Worm (Caenorhabditis elegans) whole organism, L3 larva: ENCODE results near the gene Y37D8A.6.

Experiments
- R02D3.7 ChIP-seq: fragments of 150-350 bp; optimal IDR thresholded peaks from 2 replicates; lab custom pipeline; 2014; ENCODE audit warnings: missing biosample characterization, missing genetic modification characterization
- ZK546.5 ChIP-seq: sonication (generic microtip); optimal IDR thresholded peaks from 2 replicates; lab custom pipeline; 2017; ENCODE audit warnings: missing biosample characterization, missing genetic modification characterization
- aly-2 ChIP-seq: fragments of 150-350 bp; optimal IDR thresholded peaks from 2 replicates; lab custom pipeline; 2014; ENCODE audit warnings: missing biosample characterization, missing genetic modification characterization
- ama-1 ChIP-seq: fragments of 150-350 bp; optimal IDR thresholded peaks from 2 replicates; lab custom pipeline; 2018
- ceh-16 ChIP-seq: sonication (generic microtip); optimal IDR thresholded peaks from 2 replicates; lab custom pipeline; 2017; ENCODE audit warnings: missing biosample characterization, missing genetic modification characterization
- ceh-28 ChIP-seq: fragments of 150-350 bp; optimal IDR thresholded peaks from 2 replicates; lab custom pipeline; 2014; ENCODE audit warnings: missing biosample characterization, missing genetic modification reagents, missing genetic modification characterization
- ceh-82 ChIP-seq: fragments of 150-350 bp; optimal IDR thresholded peaks from 2 replicates; lab custom pipeline; 2014; ENCODE audit warnings: missing biosample characterization, missing genetic modification characterization
- ceh-9 ChIP-seq: sonication (generic microtip); optimal IDR thresholded peaks from 2 replicates; lab custom pipeline; 2018; ENCODE audit warnings: missing biosample characterization, missing genetic modification characterization
- daf-12 ChIP-seq: fragments of 150-350 bp; optimal IDR thresholded peaks from 2 replicates; lab custom pipeline; 2014; ENCODE audit warnings: missing biosample characterization, missing genetic modification reagents, missing genetic modification characterization
- egl-27 ChIP-seq: sonication (generic microtip); optimal IDR thresholded peaks from 4 replicates; lab custom pipeline; 2017; ENCODE audit warnings: missing biosample characterization, missing genetic modification reagents, missing genetic modification characterization
- egl-5 ChIP-seq: fragments of 150-350 bp; optimal IDR thresholded peaks from 2 replicates; lab custom pipeline; 2017; ENCODE audit warnings: missing biosample characterization, missing genetic modification reagents, missing genetic modification characterization, inconsistent platforms
- elt-1 ChIP-seq: fragments of 150-350 bp; optimal IDR thresholded peaks from 2 replicates; lab custom pipeline; 2014; ENCODE audit warnings: missing biosample characterization, missing genetic modification characterization
- elt-2 ChIP-seq: sonication (generic microtip); optimal IDR thresholded peaks from 2 replicates; lab custom pipeline; 2016; ENCODE audit warnings: missing genetic modification reagents, mild to moderate bottlenecking, missing genetic modification characterization, missing compliant biosample characterization
- elt-3 ChIP-seq, 3 experiments: fragments of 150-350 bp in 1 of 3; sonication (generic microtip) in 2 of 3; optimal IDR thresholded peaks; 2 replicates in 2 of 3; 4 replicates in 1 of 3; lab custom pipeline; 2014 to 2017; ENCODE audit warnings: missing biosample characterization in 3 of 3, missing genetic modification characterization in 3 of 3
- eor-1 ChIP-seq, 2 experiments: fragments of 150-350 bp; optimal IDR thresholded peaks; 2 replicates each; lab custom pipeline; 2014 to 2018; ENCODE audit warnings: missing biosample characterization in 2 of 2, missing genetic modification characterization in 2 of 2
- fkh-10 ChIP-seq: sonication (generic microtip); optimal IDR thresholded peaks from 2 replicates; lab custom pipeline; 2017; ENCODE audit warnings: missing biosample characterization, missing genetic modification reagents, missing genetic modification characterization
- fkh-2 ChIP-seq: fragments of 150-350 bp; optimal IDR thresholded peaks from 2 replicates; lab custom pipeline; 2014; ENCODE audit warnings: missing biosample characterization, missing genetic modification reagents, missing genetic modification characterization
- fos-1 ChIP-seq: fragments of 150-350 bp; optimal IDR thresholded peaks from 2 replicates; lab custom pipeline; 2014; ENCODE audit warnings: missing biosample characterization, missing genetic modification characterization
- hmg-11 ChIP-seq: sonication (generic microtip); optimal IDR thresholded peaks from 2 replicates; lab custom pipeline; 2016; ENCODE audit warnings: missing genetic modification characterization, missing compliant biosample characterization
- jun-1 ChIP-seq: fragments of 150-350 bp; optimal IDR thresholded peaks from 2 replicates; lab custom pipeline; 2014; ENCODE audit warnings: missing biosample characterization, missing genetic modification reagents, missing genetic modification characterization
- lin-15B ChIP-seq: fragments of 150-350 bp; optimal IDR thresholded peaks from 2 replicates; lab custom pipeline; 2014; ENCODE audit warnings: missing biosample characterization, missing genetic modification characterization
- lin-39 ChIP-seq: fragments of 150-350 bp; optimal IDR thresholded peaks from 2 replicates; lab custom pipeline; 2018; ENCODE audit warnings: missing biosample characterization, missing genetic modification reagents, missing genetic modification characterization
- lsy-12 ChIP-seq: sonication (generic microtip); optimal IDR thresholded peaks from 2 replicates; lab custom pipeline; 2016; ENCODE audit warnings: mild to moderate bottlenecking, missing genetic modification characterization, missing compliant biosample characterization
- mdl-1 ChIP-seq: fragments of 150-350 bp; optimal IDR thresholded peaks from 2 replicates; lab custom pipeline; 2014; ENCODE audit warnings: missing biosample characterization, missing genetic modification characterization
- mml-1 ChIP-seq: fragments of 150-350 bp; sonication (generic microtip); optimal IDR thresholded peaks from 3 replicates; lab custom pipeline; 2014; ENCODE audit warnings: missing biosample characterization, missing genetic modification characterization
- nfya-1 ChIP-seq: sonication (generic microtip); optimal IDR thresholded peaks from 2 replicates; lab custom pipeline; 2017; ENCODE audit warnings: missing genetic modification characterization, mild to moderate bottlenecking, missing compliant biosample characterization, antibody characterized with exemption, moderate library complexity; ENCODE audit not compliant: insufficient read depth
- nhr-11 ChIP-seq: fragments of 150-350 bp; optimal IDR thresholded peaks from 2 replicates; lab custom pipeline; 2014; ENCODE audit warnings: missing biosample characterization, missing genetic modification characterization
- nhr-12 ChIP-seq: fragments of 150-350 bp; optimal IDR thresholded peaks from 2 replicates; lab custom pipeline; 2014; ENCODE audit warnings: missing biosample characterization, missing genetic modification characterization
- nhr-23 ChIP-seq: fragments of 150-350 bp; optimal IDR thresholded peaks from 2 replicates; lab custom pipeline; 2014; ENCODE audit warnings: missing biosample characterization, missing genetic modification reagents, missing genetic modification characterization
- nhr-237 ChIP-seq: fragments of 150-350 bp; optimal IDR thresholded peaks from 2 replicates; lab custom pipeline; 2014; ENCODE audit warnings: missing biosample characterization, missing genetic modification characterization
- nhr-25 ChIP-seq: sonication (generic microtip); optimal IDR thresholded peaks from 2 replicates; lab custom pipeline; 2017; ENCODE audit warnings: missing biosample characterization, missing genetic modification characterization
- nhr-28 ChIP-seq: fragments of 150-350 bp; optimal IDR thresholded peaks from 2 replicates; lab custom pipeline; 2014; ENCODE audit warnings: missing biosample characterization, missing genetic modification characterization
- nhr-43 ChIP-seq: sonication (generic microtip); optimal IDR thresholded peaks from 2 replicates; lab custom pipeline; 2016; ENCODE audit warnings: mild to moderate bottlenecking, missing genetic modification characterization, missing compliant biosample characterization; ENCODE audit not compliant: poor library complexity, severe bottlenecking
- nhr-67 ChIP-seq: fragments of 150-350 bp; optimal IDR thresholded peaks from 2 replicates; lab custom pipeline; 2014; ENCODE audit warnings: missing biosample characterization, missing genetic modification characterization
- nhr-76 ChIP-seq: fragments of 150-350 bp; sonication (generic microtip); optimal IDR thresholded peaks from 5 replicates; lab custom pipeline; 2014; ENCODE audit warnings: missing biosample characterization, missing genetic modification characterization
- nhr-77 ChIP-seq: fragments of 150-350 bp; optimal IDR thresholded peaks from 2 replicates; lab custom pipeline; 2014; ENCODE audit warnings: missing biosample characterization, missing genetic modification characterization
- pha-4 ChIP-seq: fragments of 150-350 bp; optimal IDR thresholded peaks from 2 replicates; lab custom pipeline; 2014; ENCODE audit warnings: missing biosample characterization, missing genetic modification reagents, missing genetic modification characterization
- pqm-1 ChIP-seq: fragments of 150-350 bp; optimal IDR thresholded peaks from 2 replicates; lab custom pipeline; 2017; ENCODE audit warnings: missing biosample characterization, missing genetic modification characterization, inconsistent platforms
- sea-2 ChIP-seq: fragments of 150-350 bp; sonication (generic microtip); optimal IDR thresholded peaks from 4 replicates; lab custom pipeline; 2014; ENCODE audit warnings: missing biosample characterization, missing genetic modification reagents, missing genetic modification characterization
- skn-1 ChIP-seq: fragments of 150-350 bp; optimal IDR thresholded peaks from 2 replicates; lab custom pipeline; 2014; ENCODE audit warnings: missing biosample characterization, missing genetic modification characterization
- snpc-4 ChIP-seq: fragments of 150-350 bp; optimal IDR thresholded peaks from 2 replicates; lab custom pipeline; 2014; ENCODE audit warnings: missing biosample characterization, missing genetic modification characterization
- tbx-2 ChIP-seq: sonication (generic microtip); optimal IDR thresholded peaks from 2 replicates; lab custom pipeline; 2016; ENCODE audit warnings: mild to moderate bottlenecking, missing genetic modification characterization, missing compliant biosample characterization
- unc-39 ChIP-seq: sonication (generic microtip); optimal IDR thresholded peaks from 4 replicates; lab custom pipeline; 2017; ENCODE audit warnings: missing biosample characterization, missing genetic modification characterization
- unc-62 ChIP-seq: fragments of 150-350 bp; sonication (generic microtip); optimal IDR thresholded peaks from 4 replicates; lab custom pipeline; 2014; ENCODE audit warnings: missing biosample characterization, missing genetic modification reagents, missing genetic modification characterization
- zag-1 ChIP-seq: fragments of 150-350 bp; optimal IDR thresholded peaks from 2 replicates; lab custom pipeline; 2014; ENCODE audit warnings: missing biosample characterization, missing genetic modification characterization
- ztf-11 ChIP-seq: fragments of 150-350 bp; optimal IDR thresholded peaks from 2 replicates; lab custom pipeline; 2014; ENCODE audit warnings: missing biosample characterization, missing genetic modification characterization
- ztf-4 ChIP-seq: fragments of 150-350 bp; optimal IDR thresholded peaks from 2 replicates; lab custom pipeline; 2014; ENCODE audit warnings: missing biosample characterization, missing genetic modification characterization

Y37D8A.6 gene

DNA sequence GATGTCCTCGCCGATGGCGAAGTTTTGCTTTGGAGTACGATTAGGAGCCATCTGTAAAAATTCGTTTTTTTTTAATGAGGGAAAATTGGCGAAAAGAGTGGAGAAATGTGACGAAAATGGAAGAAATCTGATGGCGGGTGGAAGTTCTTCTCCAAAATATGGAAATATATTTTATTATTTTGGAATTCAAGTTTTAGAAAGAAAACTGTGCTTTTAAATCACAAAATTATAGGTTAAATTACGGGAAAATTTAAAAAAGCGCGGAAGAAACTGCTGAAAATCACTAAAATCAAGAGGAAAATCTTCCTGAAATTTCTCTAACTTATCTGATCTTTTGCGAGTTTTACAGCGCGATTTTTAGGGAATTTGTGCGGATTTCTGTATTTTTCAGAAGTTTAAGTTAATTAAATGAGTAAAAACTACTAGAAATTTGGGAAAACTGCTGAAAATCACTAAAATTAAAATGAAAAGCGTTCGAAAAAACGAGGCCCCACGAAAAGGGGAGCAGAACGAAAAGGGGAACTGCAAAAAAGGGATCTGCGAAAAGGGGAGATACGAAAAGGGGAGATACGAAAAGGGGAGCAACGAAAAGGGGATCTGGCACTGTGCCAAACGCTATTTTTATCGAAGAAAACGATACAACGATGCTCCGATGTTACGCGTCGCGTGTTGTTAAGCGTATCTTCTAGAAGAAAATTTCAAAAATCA is 7.6 kb upstream of the Y37D8A.6 start, which contains the start of the genes cec-7 and enu-3.5:
Gene cec-7, minus strand, starts transcription at position 51 of the 708 bp plus-strand sequence.
Gene enu-3.5, plus strand, starts transcription at position 670 of the 708 bp plus-strand sequence.
- no peak for TF ChIP-seq nhr-23 (tag; lab: Kevin White, UChicago)

DNA sequence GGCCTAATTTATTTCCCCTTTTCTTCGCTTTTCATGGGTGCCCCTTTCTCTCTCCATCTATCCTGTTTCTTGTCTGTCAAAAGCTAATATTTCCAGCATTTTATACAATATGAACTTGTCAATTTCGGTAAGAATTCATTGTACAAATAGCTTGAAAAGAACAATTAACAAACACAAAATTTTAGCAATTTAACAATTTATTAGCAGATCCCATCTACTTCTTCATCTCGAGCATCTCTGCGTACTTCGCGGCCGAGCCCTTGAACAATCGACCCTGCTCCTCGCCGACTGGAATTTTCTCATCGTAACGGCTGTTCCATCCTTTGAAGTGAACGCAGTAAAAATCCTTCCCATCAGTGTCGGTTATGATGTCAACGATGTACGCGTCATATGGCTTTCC is 5.6 kb upstream of the Y37D8A.6 start:
- TF ChIP-seq nhr-12, result no peak
- TF ChIP-seq fos-1 (tag; lab: Kevin White, UChicago), result no peak
- TF ChIP-seq fkh-2 (tag; lab: Kevin White, UChicago), result no peak
- TF ChIP-seq ama-1 (lab: Kevin White, UChicago), result no peak
- TF ChIP-seq ceh-82 (tag; lab: Kevin White, UChicago), result no peak
- no peak for TF ChIP-seq jun-1 (tag; lab: Kevin White, UChicago)
- TF ChIP-seq nhr-77 (tag; lab: Kevin White, UChicago), result no peak
- no peak for TF ChIP-seq lin-15B (tag; lab: Kevin White, UChicago)
- no peak for TF ChIP-seq nhr-43 (tag; lab: Kevin White, UChicago)
- TF ChIP-seq lsy-12 (tag; lab: Kevin White, UChicago), result no peak
- no peak for TF ChIP-seq R02D3.7 (tag; lab: Kevin White, UChicago)
- TF ChIP-seq daf-12 (tag; lab: Kevin White, UChicago), result no peak

- TF ChIP-seq egl-27 (tag; lab: Kevin White, UChicago) (peak; percentile 73), nhr-76 (tag; lab: Kevin White, UChicago) (no peak), zag-1 (peak; percentile 11), nhr-28 (no peak), pqm-1 (tag; lab: Kevin White, UChicago) (peak; percentile 20), ceh-16 (tag; lab: Kevin White, UChicago) (no peak), nhr-11 (tag; lab: Kevin White, UChicago) (no peak), fos-1 (tag; lab: Kevin White, UChicago) (peak; percentile 39), nfya-1 (tag; lab: Kevin White, UChicago) (peak; percentile 88), elt-1 (tag; lab: Kevin White, UChicago) (peak; percentile 40), nhr-25 (tag; lab: Kevin White, UChicago) (peak; percentile 85), nhr-237 (no peak), skn-1 (tag; lab: Kevin White, UChicago) (peak; percentile 70), jun-1 (tag; lab: Kevin White, UChicago) (peak; percentile 54), elt-2 (tag; lab: Kevin White, UChicago) (peak; percentile 55), mdl-1 (tag; lab: Kevin White, UChicago) (no peak), hmg-11 (peak; percentile 92), nhr-77 (tag; lab: Kevin White, UChicago) (peak; percentile 14), aly-2 (tag; lab: Kevin White, UChicago) (no peak), pha-4 (tag; lab: Kevin White, UChicago) (peak; percentile 91), nhr-43 (tag; lab: Kevin White, UChicago) (peak; percentile 93), snpc-4 (tag; lab: Kevin White, UChicago) (peak; percentile 85), ztf-11 (tag; lab: Kevin White, UChicago) (no peak), elt-3 (tag; optimal IDR thresholded peaks at IDR 0.05; lab: Kevin White, UChicago) (no peak), mml-1 (tag; lab: Kevin White, UChicago) (no peak), daf-12 (tag; lab: Kevin White, UChicago) (no peak), ceh-28 (tag; lab: Kevin White, UChicago) (peak; percentile 93), ZK546.5 (tag; lab: Kevin White, UChicago) (no peak), ceh-9 (tag; lab: Kevin White, UChicago) (no peak), ceh-82 (tag; lab: Kevin White, UChicago) (peak; percentile 63), nhr-23 (tag; lab: Kevin White, UChicago) (peak; percentile 90), unc-62 (GFP tag; lab: Kevin White, UChicago) (no peak), unc-39 (tag; lab: Kevin White, UChicago) (no peak), R02D3.7 (tag; lab: Kevin White, UChicago) (peak; percentile 83), fkh-2 (tag; lab: Kevin White, UChicago) (no peak), fkh-10 (GFP tag; lab: Kevin White, UChicago) (peak; percentile 21), egl-5 (tag; lab: Kevin White, UChicago) (peak; percentile 52), tbx-2 (peak; percentile 77), nhr-67 (peak; percentile 16), eor-1 (tag; optimal IDR thresholded peaks at IDR 0.05; lab: Kevin White, UChicago) (no peak), lsy-12 (tag; lab: Kevin White, UChicago) (peak; percentile 77), nhr-12 (no peak), ama-1 (lab: Kevin White, UChicago) (no peak), sea-2 (peak; percentile 28), lin-39 (tag; lab: Kevin White, UChicago) (peak; percentile 88), ztf-4 (tag; lab: Kevin White, UChicago) (no peak)
Observed at ce11 chrIII:12874606-12875066, 4.5 kb upstream of the Y37D8A.6 start, which contains the start of the genes mrg-1 and spcs-2. Gene mrg-1 (minus strand): TSS chrIII:12874656. Gene spcs-2 (plus strand): TSS chrIII:12875031.
